Fruit fly (Drosophila melanogaster): ENCODE data around the gene CG17744.

DNA sequence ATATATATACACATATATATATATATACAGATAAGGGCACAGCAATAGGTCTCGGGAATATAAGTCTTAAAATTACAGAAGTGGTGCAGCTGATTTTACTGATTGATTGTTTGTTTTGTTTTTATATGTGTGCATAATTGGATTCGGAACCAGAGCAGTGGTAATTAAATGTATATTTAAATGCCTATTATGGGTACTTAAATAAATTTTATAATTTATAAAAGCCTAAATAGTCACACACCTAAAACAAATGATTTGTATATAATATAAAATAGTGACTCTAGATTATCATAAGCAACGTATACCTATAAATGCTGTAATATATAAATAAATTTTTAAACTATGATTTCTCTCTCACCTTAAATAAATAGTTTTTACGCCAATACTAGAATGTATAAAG, 17.2 kb downstream of the CG17744 start:
- TF ChIP-seq EcR (GFP tag; optimal IDR thresholded peaks at IDR 0.05) (no peak), pan (optimal IDR thresholded peaks at IDR 0.05) (no peak), usp (GFP tag; optimal IDR thresholded peaks at IDR 0.05) (no peak), Dll (optimal IDR thresholded peaks at IDR 0.05) (no peak)

Measured in whole organism.